Worm (Caenorhabditis elegans) whole organism, mixed stage, embryonic: ENCODE measurements around the gene F43D2.7.

Experiments
- M03D4.4 ChIP-seq: sonication (generic microtip); optimal IDR thresholded peaks from 2 replicates; lab custom pipeline; 2017; ENCODE audit warnings: mild to moderate bottlenecking, missing genetic modification characterization, missing compliant biosample characterization
- bed-3 ChIP-seq: fragments of 200-800 bp; sonication (Bioruptor generic); optimal IDR thresholded peaks from 3 replicates; lab custom pipeline; 2018; ENCODE audit warnings: mild to moderate bottlenecking, missing genetic modification characterization, moderate library complexity, missing compliant biosample characterization
- ceh-39 ChIP-seq: fragments of 150-350 bp; optimal IDR thresholded peaks from 2 replicates; lab custom pipeline; 2014; ENCODE audit warnings: missing biosample characterization, missing genetic modification characterization
- ceh-83 ChIP-seq: fragments of 200-800 bp; sonication (Bioruptor generic); optimal IDR thresholded peaks from 2 replicates; lab custom pipeline; 2018; ENCODE audit warnings: mild to moderate bottlenecking, missing genetic modification characterization, missing compliant biosample characterization
- ces-1 ChIP-seq: fragments of 150-350 bp; optimal IDR thresholded peaks from 2 replicates; lab custom pipeline; 2014; ENCODE audit warnings: missing biosample characterization, missing genetic modification reagents, missing genetic modification characterization
- elt-3 ChIP-seq: fragments of 150-350 bp; optimal IDR thresholded peaks from 2 replicates; lab custom pipeline; 2014; ENCODE audit warnings: missing biosample characterization, missing genetic modification characterization
- flh-1 ChIP-seq: fragments of 200-800 bp; sonication (Bioruptor generic); optimal IDR thresholded peaks from 2 replicates; lab custom pipeline; 2018; ENCODE audit warnings: mild to moderate bottlenecking, missing genetic modification characterization, moderate library complexity, missing compliant biosample characterization
- ham-2 ChIP-seq: fragments of 200-800 bp; sonication (Bioruptor generic); optimal IDR thresholded peaks from 2 replicates; lab custom pipeline; 2018; ENCODE audit warnings: mild to moderate bottlenecking, missing genetic modification characterization, missing compliant biosample characterization
- hlh-1 ChIP-seq: fragments of 150-350 bp; optimal IDR thresholded peaks from 2 replicates; lab custom pipeline; 2014; ENCODE audit warnings: missing biosample characterization, missing genetic modification reagents, missing genetic modification characterization
- lin-13 ChIP-seq: fragments of 150-350 bp; optimal IDR thresholded peaks from 2 replicates; lab custom pipeline; 2014; ENCODE audit warnings: missing biosample characterization, missing genetic modification characterization
- lin-32 ChIP-seq: fragments of 200-800 bp; sonication (Bioruptor generic); optimal IDR thresholded peaks from 2 replicates; lab custom pipeline; 2018; ENCODE audit warnings: mild to moderate bottlenecking, missing genetic modification characterization, missing compliant biosample characterization
- lsy-2 ChIP-seq: fragments of 150-350 bp; optimal IDR thresholded peaks from 2 replicates; lab custom pipeline; 2014; ENCODE audit warnings: missing biosample characterization, missing genetic modification characterization
- mab-5 ChIP-seq: fragments of 150-350 bp; optimal IDR thresholded peaks from 2 replicates; lab custom pipeline; 2014; ENCODE audit warnings: missing biosample characterization, missing genetic modification characterization
- mls-2 ChIP-seq: sonication (generic microtip); optimal IDR thresholded peaks from 2 replicates; lab custom pipeline; 2016; ENCODE audit warnings: mild to moderate bottlenecking, missing genetic modification characterization, moderate library complexity, missing compliant biosample characterization
- nhr-2 ChIP-seq: fragments of 150-350 bp; optimal IDR thresholded peaks from 2 replicates; lab custom pipeline; 2014; ENCODE audit warnings: missing biosample characterization, missing genetic modification characterization
- nhr-237 ChIP-seq: fragments of 150-350 bp; optimal IDR thresholded peaks from 2 replicates; lab custom pipeline; 2014; ENCODE audit warnings: missing biosample characterization, missing genetic modification characterization
- nhr-76 ChIP-seq: sonication (generic microtip); optimal IDR thresholded peaks from 2 replicates; lab custom pipeline; 2017; ENCODE audit warnings: missing biosample characterization, missing genetic modification characterization
- pha-4 ChIP-seq: fragments of 150-350 bp; optimal IDR thresholded peaks from 2 replicates; lab custom pipeline; 2018; ENCODE audit warnings: missing biosample characterization, missing genetic modification reagents, missing genetic modification characterization
- sem-2 ChIP-seq: fragments of 200-800 bp; sonication (Bioruptor generic); optimal IDR thresholded peaks from 2 replicates; lab custom pipeline; 2018; ENCODE audit warnings: mild to moderate bottlenecking, missing genetic modification characterization, missing compliant biosample characterization
- snpc-4 ChIP-seq: fragments of 150-350 bp; optimal IDR thresholded peaks from 2 replicates; lab custom pipeline; 2014; ENCODE audit warnings: missing biosample characterization, missing genetic modification characterization
- sptf-1 ChIP-seq: sonication (generic microtip); optimal IDR thresholded peaks from 2 replicates; lab custom pipeline; 2017; ENCODE audit warnings: mild to moderate bottlenecking, missing genetic modification characterization, moderate library complexity, missing compliant biosample characterization
- tbx-8 ChIP-seq: fragments of 200-800 bp; sonication (Bioruptor generic); optimal IDR thresholded peaks from 2 replicates; lab custom pipeline; 2018; ENCODE audit warnings: mild to moderate bottlenecking, missing genetic modification characterization, moderate library complexity, missing compliant biosample characterization
- unc-120 ChIP-seq: sonication (generic microtip); optimal IDR thresholded peaks from 2 replicates; lab custom pipeline; 2017; ENCODE audit warnings: missing genetic modification characterization, missing compliant biosample characterization; ENCODE audit not compliant: poor library complexity, severe bottlenecking
- unc-39 ChIP-seq: fragments of 150-350 bp; optimal IDR thresholded peaks from 2 replicates; lab custom pipeline; 2014; ENCODE audit warnings: missing biosample characterization, missing genetic modification characterization
- unc-62 ChIP-seq: fragments of 150-350 bp; optimal IDR thresholded peaks from 2 replicates; lab custom pipeline; 2014; ENCODE audit warnings: missing biosample characterization, missing genetic modification reagents, missing genetic modification characterization
- zip-8 ChIP-seq: fragments of 150-350 bp; optimal IDR thresholded peaks from 2 replicates; lab custom pipeline; 2014; ENCODE audit warnings: missing biosample characterization, missing genetic modification characterization
- ztf-11 ChIP-seq: fragments of 150-350 bp; optimal IDR thresholded peaks from 2 replicates; lab custom pipeline; 2014; ENCODE audit warnings: missing biosample characterization, missing genetic modification characterization

Gene F43D2.7

ce11 chrV:14684359-14685312 is 44.7 kb upstream of the F43D2.7 start, which contains the start of gene hsp-90:
TSS of gene hsp-90 (plus strand) at chrV:14684918.
- no peak for TF ChIP-seq ztf-11 (tag; lab: Kevin White, UChicago)
- no peak for TF ChIP-seq lsy-2 (tag; lab: Kevin White, UChicago)
- no peak for TF ChIP-seq snpc-4 (tag; lab: Kevin White, UChicago)
- TF ChIP-seq unc-62 (GFP tag; lab: Kevin White, UChicago), result no peak
- TF ChIP-seq hlh-1 (tag; lab: Kevin White, UChicago), result no peak
- no peak for TF ChIP-seq bed-3 (GFP tag; lab: Kevin White, UChicago)
- TF ChIP-seq sem-2 (GFP tag; lab: Kevin White, UChicago), result no peak
- no peak for TF ChIP-seq elt-3 (tag; lab: Kevin White, UChicago)
- no peak for TF ChIP-seq pha-4 (tag; lab: Kevin White, UChicago)
- TF ChIP-seq ceh-83 (GFP tag; lab: Kevin White, UChicago), result no peak
- no peak for TF ChIP-seq ham-2 (GFP tag; lab: Kevin White, UChicago)
- no peak for TF ChIP-seq zip-8 (tag; lab: Kevin White, UChicago)
- TF ChIP-seq mab-5 (tag; lab: Kevin White, UChicago), result no peak
- no peak for TF ChIP-seq ceh-39 (tag; lab: Kevin White, UChicago)
- no peak for TF ChIP-seq nhr-76 (tag; lab: Kevin White, UChicago)

ce11 chrV:14683926-14684325 is 44.0 kb upstream of the F43D2.7 start:
- no peak for TF ChIP-seq elt-3 (tag; lab: Kevin White, UChicago)
- TF ChIP-seq flh-1 (GFP tag; lab: Kevin White, UChicago), result no peak
- no peak for TF ChIP-seq mab-5 (tag; lab: Kevin White, UChicago)
- TF ChIP-seq sptf-1 (tag; lab: Kevin White, UChicago), result no peak
- TF ChIP-seq unc-39 (tag; lab: Kevin White, UChicago), result no peak
- no peak for TF ChIP-seq snpc-4 (tag; lab: Kevin White, UChicago)

- TF ChIP-seq lin-32 (GFP tag; lab: Kevin White, UChicago) (no peak), ceh-39 (tag; lab: Kevin White, UChicago) (no peak), mls-2 (tag; lab: Kevin White, UChicago) (no peak), tbx-8 (GFP tag; lab: Kevin White, UChicago) (no peak), nhr-2 (tag; lab: Kevin White, UChicago) (no peak), nhr-237 (tag; lab: Kevin White, UChicago) (no peak), mab-5 (tag; lab: Kevin White, UChicago) (no peak), nhr-76 (tag; lab: Kevin White, UChicago) (no peak), flh-1 (GFP tag; lab: Kevin White, UChicago) (no peak), ham-2 (GFP tag; lab: Kevin White, UChicago) (no peak), unc-39 (tag; lab: Kevin White, UChicago) (no peak), unc-62 (GFP tag; lab: Kevin White, UChicago) (no peak), sem-2 (GFP tag; lab: Kevin White, UChicago) (no peak), snpc-4 (tag; lab: Kevin White, UChicago) (no peak), ces-1 (GFP tag; lab: Kevin White, UChicago) (no peak)
These were observed 43.3 kb upstream of the F43D2.7 start for ce11 chrV:14683291-14683690.

DNA sequence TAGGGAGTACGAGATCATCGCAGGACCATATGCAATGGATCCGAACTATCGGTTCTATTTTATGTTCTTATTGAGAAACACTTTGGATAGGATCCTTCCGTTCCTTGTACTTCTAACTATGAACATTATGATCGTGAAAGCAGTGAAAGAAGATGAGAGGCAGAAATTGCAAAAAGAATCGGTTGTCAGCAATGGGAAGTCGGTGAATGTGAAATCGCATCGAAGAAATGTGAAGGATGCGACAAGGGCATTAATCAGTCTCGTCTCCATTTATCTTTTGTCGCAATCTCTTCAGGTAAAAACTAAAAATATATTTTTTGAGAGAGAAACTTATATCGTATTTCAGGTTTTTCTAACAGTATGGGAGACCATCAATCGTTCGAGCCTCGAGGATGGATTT is 42.9 kb upstream of the F43D2.7 start:
- no peak for TF ChIP-seq pha-4 (tag; lab: Kevin White, UChicago)
- no peak for TF ChIP-seq unc-120
- no peak for TF ChIP-seq M03D4.4 (tag; lab: Kevin White, UChicago)
- no peak for TF ChIP-seq sem-2 (GFP tag; lab: Kevin White, UChicago)
- no peak for TF ChIP-seq tbx-8 (GFP tag; lab: Kevin White, UChicago)
- TF ChIP-seq lin-13 (tag; lab: Kevin White, UChicago), result no peak
- TF ChIP-seq ceh-39 (tag; lab: Kevin White, UChicago), result no peak
- TF ChIP-seq lin-32 (GFP tag; lab: Kevin White, UChicago), result no peak
- TF ChIP-seq ham-2 (GFP tag; lab: Kevin White, UChicago), result no peak
- no peak for TF ChIP-seq snpc-4 (tag; lab: Kevin White, UChicago)
- TF ChIP-seq nhr-2 (tag; lab: Kevin White, UChicago), result no peak
- no peak for TF ChIP-seq flh-1 (GFP tag; lab: Kevin White, UChicago)
- TF ChIP-seq mab-5 (tag; lab: Kevin White, UChicago), result no peak
- TF ChIP-seq ces-1 (GFP tag; lab: Kevin White, UChicago), result no peak
- TF ChIP-seq mls-2 (tag; lab: Kevin White, UChicago), result no peak
- TF ChIP-seq sptf-1 (tag; lab: Kevin White, UChicago), result no peak
